Worm (Caenorhabditis elegans) whole organism, L1 larva: ENCODE results near the gene M02B1.3.

Source experiments
- C04F5.9 ChIP-seq: sonication (generic microtip); optimal IDR thresholded peaks from 2 replicates; lab custom pipeline; 2016; ENCODE audit warnings: missing genetic modification characterization, missing compliant biosample characterization
- C34B4.2 ChIP-seq: sonication (generic microtip); optimal IDR thresholded peaks from 2 replicates; lab custom pipeline; 2017; ENCODE audit warnings: mild to moderate bottlenecking, missing genetic modification characterization, missing compliant biosample characterization
- alr-1 ChIP-seq: fragments of 200-800 bp; sonication (Bioruptor generic); optimal IDR thresholded peaks from 2 replicates; lab custom pipeline; 2018; ENCODE audit warnings: borderline replicate concordance, mild to moderate bottlenecking, missing genetic modification characterization, missing compliant biosample characterization
- aly-2 ChIP-seq: fragments of 150-350 bp; optimal IDR thresholded peaks from 2 replicates; lab custom pipeline; 2014; ENCODE audit warnings: missing biosample characterization, missing genetic modification characterization
- ceh-82 ChIP-seq, 3 experiments: fragments of 150-350 bp in 1 of 3; sonication (generic microtip) in 2 of 3; optimal IDR thresholded peaks; 2 replicates each; lab custom pipeline; 2014 to 2017; ENCODE audit warnings: missing biosample characterization in 3 of 3, missing genetic modification characterization in 3 of 3
- ceh-88 ChIP-seq: fragments of 200-800 bp; sonication (Bioruptor generic); IDR thresholded peaks from 2 replicates; pipeline ENCODE4 v1.3.6; 2022; ENCODE audit warnings: missing genetic modification characterization, missing compliant biosample characterization
- ceh-90 ChIP-seq: sonication (generic microtip); optimal IDR thresholded peaks from 2 replicates; lab custom pipeline; 2016; ENCODE audit warnings: missing genetic modification characterization, missing compliant biosample characterization
- dpl-1 ChIP-seq, 3 experiments: fragments of 150-350 bp in 2 of 3; sonication (generic microtip) in 1 of 3; optimal IDR thresholded peaks; 2 replicates each; lab custom pipeline; 2014 to 2017; ENCODE audit warnings: missing biosample characterization in 3 of 3, missing genetic modification characterization in 3 of 3, missing genetic modification reagents in 3 of 3
- efl-1 ChIP-seq, 4 experiments: fragments of 150-350 bp; optimal IDR thresholded peaks in 3 of 4; peaks in 1 of 4; 1 replicate in 1 of 4; 2 replicates in 3 of 4; lab custom pipeline; 2014; ENCODE audit warnings: missing biosample characterization in 2 of 4, missing genetic modification characterization in 2 of 4, missing genetic modification reagents in 2 of 4
- efl-3 ChIP-seq: fragments of 200-800 bp; sonication (Bioruptor generic); optimal IDR thresholded peaks from 2 replicates; lab custom pipeline; 2018; ENCODE audit warnings: mild to moderate bottlenecking, missing genetic modification characterization, missing compliant biosample characterization
- fkh-8 ChIP-seq: sonication (generic microtip); optimal IDR thresholded peaks from 2 replicates; lab custom pipeline; 2016; ENCODE audit warnings: mild to moderate bottlenecking, missing genetic modification characterization, missing compliant biosample characterization
- hlh-17 ChIP-seq: fragments of 200-800 bp; sonication (Bioruptor generic); optimal IDR thresholded peaks from 2 replicates; lab custom pipeline; 2018; ENCODE audit warnings: missing genetic modification characterization, mild to moderate bottlenecking, missing compliant biosample characterization, moderate library complexity, borderline replicate concordance
- isw-1 ChIP-seq: fragments of 200-800 bp; sonication (Bioruptor generic); IDR thresholded peaks from 2 replicates; pipeline ENCODE4 v1.3.6; 2022; ENCODE audit warnings: missing genetic modification characterization, missing compliant biosample characterization
- lin-14 ChIP-seq: fragments of 200-800 bp; sonication (Bioruptor generic); optimal IDR thresholded peaks from 2 replicates; lab custom pipeline; 2018; ENCODE audit warnings: mild to moderate bottlenecking, missing genetic modification characterization, moderate library complexity, missing compliant biosample characterization
- lin-35 ChIP-seq, 2 experiments: fragments of 150-350 bp; optimal IDR thresholded peaks; 2 replicates each; lab custom pipeline; 2014; ENCODE audit warnings: missing biosample characterization in 2 of 2, missing genetic modification characterization in 2 of 2, missing genetic modification reagents in 2 of 2
- lin-39 ChIP-seq: fragments of 150-350 bp; optimal IDR thresholded peaks from 2 replicates; lab custom pipeline; 2014; ENCODE audit warnings: missing biosample characterization, missing genetic modification reagents, missing genetic modification characterization
- lir-3 ChIP-seq: sonication (generic microtip); optimal IDR thresholded peaks from 2 replicates; lab custom pipeline; 2016; ENCODE audit warnings: mild to moderate bottlenecking, missing genetic modification characterization, moderate library complexity, missing compliant biosample characterization; ENCODE audit not compliant: poor library complexity
- lsy-2 ChIP-seq, 2 experiments: fragments of 150-350 bp; optimal IDR thresholded peaks; 2 replicates each; lab custom pipeline; 2014; ENCODE audit warnings: missing biosample characterization in 2 of 2, missing genetic modification characterization in 2 of 2
- nhr-12 ChIP-seq: sonication (generic microtip); optimal IDR thresholded peaks from 2 replicates; lab custom pipeline; 2017; ENCODE audit warnings: missing biosample characterization, missing genetic modification characterization
- nhr-19 ChIP-seq: fragments of 200-800 bp; sonication (Bioruptor generic); conservative IDR thresholded peaks from 2 replicates; pipeline ENCODE4 v1.3.6; 2022; ENCODE audit warnings: missing genetic modification characterization, missing compliant biosample characterization
- nhr-20 ChIP-seq: sonication (generic microtip); optimal IDR thresholded peaks from 2 replicates; lab custom pipeline; 2016; ENCODE audit warnings: mild to moderate bottlenecking, missing genetic modification characterization, missing compliant biosample characterization
- nhr-237 ChIP-seq: fragments of 150-350 bp; optimal IDR thresholded peaks from 2 replicates; lab custom pipeline; 2014; ENCODE audit warnings: missing biosample characterization, missing genetic modification characterization
- nhr-47 ChIP-seq: sonication (generic microtip); optimal IDR thresholded peaks from 2 replicates; lab custom pipeline; 2016; ENCODE audit warnings: mild to moderate bottlenecking, missing genetic modification characterization, moderate library complexity, missing compliant biosample characterization
- nhr-71 ChIP-seq: sonication (generic microtip); optimal IDR thresholded peaks from 2 replicates; lab custom pipeline; 2016; ENCODE audit warnings: mild to moderate bottlenecking, missing genetic modification characterization, moderate library complexity, missing compliant biosample characterization
- nhr-85 ChIP-seq: sonication (generic microtip); peaks from one replicate; lab custom pipeline; 2016; ENCODE audit warnings: missing genetic modification characterization, inconsistent platforms, missing compliant biosample characterization
- snpc-4 ChIP-seq: fragments of 150-350 bp; optimal IDR thresholded peaks from 2 replicates; lab custom pipeline; 2014; ENCODE audit warnings: missing biosample characterization, missing genetic modification characterization
- sptf-1 ChIP-seq: fragments of 150-350 bp; optimal IDR thresholded peaks from 2 replicates; lab custom pipeline; 2014; ENCODE audit warnings: missing biosample characterization, missing genetic modification characterization
- sup-37 ChIP-seq: fragments of 200-800 bp; sonication (Bioruptor generic); optimal IDR thresholded peaks from 2 replicates; lab custom pipeline; 2018; ENCODE audit warnings: mild to moderate bottlenecking, missing genetic modification characterization, missing compliant biosample characterization
- tbx-2 ChIP-seq: sonication (generic microtip); optimal IDR thresholded peaks from 2 replicates; lab custom pipeline; 2016; ENCODE audit warnings: missing genetic modification characterization, missing compliant biosample characterization
- tlp-1 ChIP-seq: fragments of 150-350 bp; optimal IDR thresholded peaks from 2 replicates; lab custom pipeline; 2014; ENCODE audit warnings: missing biosample characterization, missing genetic modification characterization
- unc-86 ChIP-seq: sonication (generic microtip); optimal IDR thresholded peaks from 2 replicates; lab custom pipeline; 2016; ENCODE audit warnings: missing genetic modification characterization, missing compliant biosample characterization
- unc-98 ChIP-seq: fragments of 200-800 bp; sonication (Bioruptor generic); IDR thresholded peaks from 2 replicates; pipeline ENCODE4 v1.3.6; 2022; ENCODE audit warnings: missing genetic modification characterization, missing compliant biosample characterization
- vab-15 ChIP-seq: sonication (generic microtip); optimal IDR thresholded peaks from 2 replicates; lab custom pipeline; 2017; ENCODE audit warnings: missing genotype, mild to moderate bottlenecking, missing genetic modification characterization, missing compliant biosample characterization

The M02B1.3 gene

DNA sequence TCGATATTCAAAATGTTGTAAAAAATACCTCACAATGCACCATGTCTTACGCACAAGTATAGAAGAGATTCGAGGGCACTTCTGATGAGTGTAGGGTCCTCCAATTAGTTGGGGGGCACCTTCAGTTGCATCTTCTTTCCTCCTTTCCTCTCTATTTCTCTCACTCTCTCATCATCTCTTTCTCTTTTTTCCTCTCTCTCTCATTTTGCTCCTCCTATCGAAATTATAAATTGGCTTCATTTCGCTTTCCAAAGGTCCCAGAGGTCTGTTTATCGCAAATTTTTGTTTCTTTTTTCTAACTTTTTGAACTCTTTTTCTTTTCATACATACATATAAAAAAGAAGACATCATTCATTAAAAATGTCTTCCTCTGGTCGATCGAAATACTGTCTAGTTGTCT is 6.6 kb downstream of the M02B1.3 start (continued):
- TF ChIP-seq vab-15 (tag; lab: Kevin White, UChicago) (peak; percentile 8), nhr-20 (tag; lab: Kevin White, UChicago) (peak; percentile 3), nhr-71 (tag; lab: Kevin White, UChicago) (peak; percentile 42)

DNA sequence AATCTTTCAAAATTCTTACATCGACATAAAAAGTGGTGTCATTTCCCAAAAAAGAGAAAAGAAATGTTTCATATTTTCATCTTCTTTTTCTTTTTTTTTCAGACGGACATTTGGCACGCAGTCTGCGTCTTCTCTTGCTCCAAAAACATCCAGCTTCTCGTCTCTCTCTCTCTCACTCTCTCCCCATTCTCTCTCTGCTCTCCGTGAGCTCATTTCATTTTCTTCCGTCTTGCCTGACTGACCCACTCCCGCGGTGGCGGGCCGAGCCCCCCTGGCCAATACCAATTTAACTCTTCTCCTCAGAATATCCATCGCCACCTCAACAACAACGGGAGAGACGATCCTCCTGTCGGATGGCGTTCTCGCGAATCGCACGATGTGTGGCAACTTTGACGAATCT is 9.3 kb downstream of the M02B1.3 start, which contains the start of gene txt-19:
txt-19 (plus strand) TSS at position 304 of the 400 bp plus-strand sequence.
- TF ChIP-seq tbx-2 (tag; lab: Kevin White, UChicago) (peak; percentile 11), ceh-90 (tag; lab: Kevin White, UChicago) (no peak), nhr-85 (tag; lab: Kevin White, UChicago) (no peak), lsy-2 (tag; optimal IDR thresholded peaks at IDR 0.05; lab: Kevin White, UChicago) (peak in 1 of 2 experiments; percentile 39), ceh-82 (tag; optimal IDR thresholded peaks at IDR 0.05; lab: Kevin White, UChicago) (peak in 1 of 3 experiments; percentile 33), fkh-8 (tag; lab: Kevin White, UChicago) (peak; percentile 46), sup-37 (GFP tag; lab: Kevin White, UChicago) (no peak), lin-35 (GFP tag; optimal IDR thresholded peaks at IDR 0.05; lab: Kevin White, UChicago) (peak in 1 of 2 experiments; percentile 31), nhr-47 (tag; lab: Kevin White, UChicago) (peak; percentile 21), nhr-19 (GFP tag; lab: Robert Waterston, UW) (no peak), isw-1 (GFP tag; lab: Robert Waterston, UW) (no peak), unc-86 (peak; percentile 20), lin-14 (GFP tag; lab: Kevin White, UChicago) (peak; percentile 70), efl-1 (optimal IDR thresholded peaks at IDR 0.05; lab: Kevin White, UChicago) (peak; percentile 6 to 14), efl-1 (GFP tag; optimal IDR thresholded peaks at IDR 0.05 in 1 of 2; lab: Kevin White, UChicago) (no peak), tlp-1 (no peak), efl-3 (GFP tag; lab: Kevin White, UChicago) (no peak), sptf-1 (tag; lab: Kevin White, UChicago) (no peak), vab-15 (tag; lab: Kevin White, UChicago) (no peak), nhr-71 (tag; lab: Kevin White, UChicago) (peak; percentile 31), dpl-1 (GFP tag; optimal IDR thresholded peaks at IDR 0.05; lab: Kevin White, UChicago) (no peak)

DNA sequence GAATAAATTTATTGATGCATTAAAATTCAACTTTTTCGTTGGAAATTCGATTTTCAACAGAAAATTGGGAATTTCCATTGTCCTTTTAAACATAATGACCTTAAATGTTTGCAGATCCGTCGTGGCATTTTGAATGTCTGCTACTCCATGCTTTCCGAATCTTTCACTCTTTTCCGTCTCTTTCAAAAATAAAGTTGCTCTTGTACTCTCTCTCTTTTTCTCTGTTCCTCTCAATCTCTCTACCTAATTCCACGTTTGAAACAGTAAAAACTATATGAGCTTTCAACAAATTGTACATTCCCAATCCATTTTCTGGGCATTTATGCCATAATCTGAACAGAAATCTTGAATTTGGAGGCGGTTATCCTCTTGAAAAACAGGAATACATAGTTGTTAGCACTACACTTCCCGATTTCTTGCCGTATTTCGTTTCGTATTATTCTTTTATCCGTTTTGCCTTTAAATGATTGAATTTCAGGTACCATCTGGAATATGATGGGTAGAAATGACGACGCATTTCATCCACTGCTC is 12.8 kb downstream of the M02B1.3 start, which contains the start of gene srf-3:
srf-3 (plus strand) TSS at position 481 of the 531 bp plus-strand sequence.
- TF ChIP-seq C04F5.9: no peak
- TF ChIP-seq ceh-82 (tag; optimal IDR thresholded peaks at IDR 0.05; lab: Kevin White, UChicago): peak in 1 of 3 experiments; percentile 16
- TF ChIP-seq efl-1 (optimal IDR thresholded peaks at IDR 0.05; lab: Kevin White, UChicago): peak; percentile 6 to 42
- no peak for TF ChIP-seq efl-1 (GFP tag; optimal IDR thresholded peaks at IDR 0.05 in 1 of 2; lab: Kevin White, UChicago)
- TF ChIP-seq dpl-1 (GFP tag; optimal IDR thresholded peaks at IDR 0.05; lab: Kevin White, UChicago): peak in 1 of 3 experiments; percentile 5
- no peak for TF ChIP-seq ceh-88 (GFP tag; lab: Robert Waterston, UW)

DNA sequence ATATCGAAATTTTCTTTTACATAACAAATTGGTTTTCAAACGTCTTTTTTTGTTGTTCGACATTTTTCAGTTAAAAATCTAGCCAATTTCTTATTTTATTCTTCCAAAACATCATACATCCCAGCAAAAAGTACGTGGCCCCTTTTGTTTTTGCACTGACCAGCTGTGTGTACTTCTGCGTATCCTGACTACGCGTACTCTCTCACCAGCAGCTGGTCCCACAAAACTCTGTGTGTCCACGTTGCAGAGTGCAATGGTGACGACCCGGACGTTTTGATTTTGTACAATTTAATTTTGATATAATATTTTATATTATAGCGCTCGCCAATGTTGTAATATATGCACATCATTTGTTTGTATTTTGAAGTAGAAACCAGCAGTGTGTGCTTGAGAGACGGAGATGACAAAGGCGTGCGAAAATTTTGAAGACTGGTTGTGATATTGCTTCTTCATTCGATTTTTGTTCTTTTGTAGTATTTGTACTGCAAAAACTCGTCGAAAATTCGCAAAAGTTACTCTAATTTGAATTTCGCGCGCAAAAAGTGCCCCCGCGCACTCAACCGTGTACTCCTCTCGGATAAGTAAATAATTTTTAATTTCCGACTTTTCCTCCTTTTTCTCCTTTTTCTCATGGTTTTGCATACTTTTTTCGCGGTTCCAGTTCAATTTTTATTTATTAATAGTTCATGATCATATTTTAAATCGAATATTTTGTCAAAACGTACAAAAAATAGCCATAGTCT is 18.2 kb downstream of the M02B1.3 start:
- TF ChIP-seq lin-35 (GFP tag; optimal IDR thresholded peaks at IDR 0.05; lab: Kevin White, UChicago): peak; percentile 39 to 62
- no peak for TF ChIP-seq alr-1
- no peak for TF ChIP-seq nhr-12
- peak; percentile 73 to 84 for TF ChIP-seq efl-1 (optimal IDR thresholded peaks at IDR 0.05; lab: Kevin White, UChicago)
- TF ChIP-seq efl-1 (GFP tag; optimal IDR thresholded peaks at IDR 0.05 in 1 of 2; lab: Kevin White, UChicago): peak; percentile 74 to 97
- TF ChIP-seq dpl-1 (GFP tag; optimal IDR thresholded peaks at IDR 0.05; lab: Kevin White, UChicago): peak; percentile 48 to 71 (median 58)

DNA sequence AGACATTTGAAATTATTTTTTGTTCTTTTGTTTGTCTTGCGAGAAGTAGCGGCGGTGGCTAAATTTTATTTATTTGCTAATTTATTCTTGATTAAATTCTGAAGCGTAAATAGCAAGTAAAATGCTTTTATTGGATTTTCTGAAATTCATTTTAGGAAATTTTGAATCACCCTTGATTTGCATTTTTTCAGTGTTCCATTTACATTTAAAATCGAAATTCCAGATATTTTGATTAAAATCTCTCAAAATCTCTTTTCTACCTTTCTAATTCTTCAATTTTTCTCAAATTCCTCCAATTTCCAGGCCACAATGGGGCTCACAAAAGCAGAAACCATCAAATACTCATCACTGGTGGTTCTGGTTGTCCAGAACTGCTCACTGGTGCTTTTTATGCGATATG is 18.9 kb downstream of the M02B1.3 start, which contains the start of gene nstp-5:
nstp-5 (plus strand) TSS at position 301 of the 400 bp plus-strand sequence.
- TF ChIP-seq C34B4.2 (tag; lab: Kevin White, UChicago) (no peak), tbx-2 (tag; lab: Kevin White, UChicago) (no peak), lin-39 (tag; lab: Kevin White, UChicago) (no peak), efl-3 (GFP tag; lab: Kevin White, UChicago) (no peak), fkh-8 (tag; lab: Kevin White, UChicago) (no peak), isw-1 (GFP tag; lab: Robert Waterston, UW) (no peak), lir-3 (no peak), unc-86 (no peak), hlh-17 (no peak), nhr-237 (tag; lab: Kevin White, UChicago) (no peak), snpc-4 (tag; lab: Kevin White, UChicago) (no peak), C04F5.9 (no peak), unc-98 (GFP tag; lab: Robert Waterston, UW) (no peak), aly-2 (tag; lab: Kevin White, UChicago) (no peak)
